Worm (Caenorhabditis elegans) whole organism, early embryonic: ENCODE results near the gene algn-2.

ENCODE experiments used
- B0310.2 ChIP-seq: sonication (generic microtip); optimal IDR thresholded peaks from 2 replicates; lab custom pipeline; 2016; ENCODE audit warnings: mild to moderate bottlenecking, missing genetic modification characterization, missing compliant biosample characterization
- F13C5.2 ChIP-seq: sonication (generic microtip); optimal IDR thresholded peaks from 2 replicates; lab custom pipeline; 2017; ENCODE audit warnings: mild to moderate bottlenecking, missing genetic modification characterization, inconsistent platforms, missing compliant biosample characterization
- aly-1 ChIP-seq: sonication (generic microtip); optimal IDR thresholded peaks from 2 replicates; lab custom pipeline; 2016; ENCODE audit warnings: missing genetic modification characterization, missing compliant biosample characterization
- ama-1 ChIP-seq: fragments of 150-350 bp; optimal IDR thresholded peaks from 2 replicates; lab custom pipeline; 2014
- ceh-13 ChIP-seq: fragments of 200-800 bp; sonication (Bioruptor generic); optimal IDR thresholded peaks from 2 replicates; lab custom pipeline; 2018; ENCODE audit warnings: mild to moderate bottlenecking, missing genetic modification characterization, missing compliant biosample characterization
- ceh-36 ChIP-seq: sonication (generic microtip); optimal IDR thresholded peaks from 2 replicates; lab custom pipeline; 2016; ENCODE audit warnings: missing genetic modification characterization, inconsistent platforms, missing compliant biosample characterization
- ets-7 ChIP-seq: sonication (generic microtip); optimal IDR thresholded peaks from 2 replicates; lab custom pipeline; 2016; ENCODE audit warnings: missing genotype, missing genetic modification characterization, missing compliant biosample characterization
- flt-1 ChIP-seq: fragments of 200-800 bp; sonication (Bioruptor generic); IDR thresholded peaks from 2 replicates; pipeline ENCODE4 v1.3.6; 2022; ENCODE audit warnings: missing genetic modification characterization, missing compliant biosample characterization
- hmbx-1 ChIP-seq: sonication (generic microtip); optimal IDR thresholded peaks from 2 replicates; lab custom pipeline; 2016; ENCODE audit warnings: mild to moderate bottlenecking, missing genetic modification characterization, missing compliant biosample characterization
- hmg-4 ChIP-seq: fragments of 200-800 bp; sonication (Bioruptor generic); optimal IDR thresholded peaks from 2 replicates; lab custom pipeline; 2018; ENCODE audit warnings: mild to moderate bottlenecking, missing genetic modification characterization, missing compliant biosample characterization
- hnd-1 ChIP-seq: sonication (generic microtip); optimal IDR thresholded peaks from 2 replicates; lab custom pipeline; 2016; ENCODE audit warnings: missing genetic modification characterization, missing compliant biosample characterization
- pes-1 ChIP-seq: fragments of 200-800 bp; sonication (Bioruptor generic); IDR thresholded peaks from 2 replicates; pipeline ENCODE4 v1.3.6; 2022; ENCODE audit warnings: missing genetic modification reagents, missing genetic modification characterization, missing compliant biosample characterization
- scrt-1 ChIP-seq: fragments of 200-800 bp; sonication (Bioruptor generic); IDR thresholded peaks from 2 replicates; pipeline ENCODE4 v1.3.6; 2022; ENCODE audit warnings: missing genetic modification characterization, missing compliant biosample characterization
- sea-1 ChIP-seq: fragments of 200-800 bp; sonication (Bioruptor generic); conservative IDR thresholded peaks from 2 replicates; pipeline ENCODE4 v1.3.6; 2022; ENCODE audit warnings: missing genetic modification characterization, missing compliant biosample characterization
- tbx-11 ChIP-seq: fragments of 200-800 bp; sonication (Bioruptor generic); IDR thresholded peaks from 2 replicates; pipeline ENCODE4 v1.3.6; 2022; ENCODE audit warnings: missing genetic modification characterization, missing compliant biosample characterization
- tbx-37 ChIP-seq: fragments of 200-800 bp; sonication (Bioruptor generic); conservative IDR thresholded peaks from 2 replicates; pipeline ENCODE4 v1.3.6; 2022; ENCODE audit warnings: missing genetic modification reagents, missing genetic modification characterization, missing compliant biosample characterization
- tra-4 ChIP-seq: sonication (generic microtip); optimal IDR thresholded peaks from 2 replicates; lab custom pipeline; 2017; ENCODE audit warnings: missing genetic modification characterization, missing compliant biosample characterization

The algn-2 gene

ce11 chrII:5407548-5407947, 32.5 kb downstream of the algn-2 start, which contains the start of gene clec-141:
Gene clec-141, minus strand, starts transcription at chrII:5407648.
- no peak for TF ChIP-seq ama-1 (lab: Kevin White, UChicago)
- no peak for TF ChIP-seq ceh-36 (tag; lab: Kevin White, UChicago)
- TF ChIP-seq tra-4 (tag; lab: Kevin White, UChicago): no peak
- no peak for TF ChIP-seq ceh-13 (GFP tag; lab: Kevin White, UChicago)
- no peak for TF ChIP-seq tbx-37 (GFP tag; lab: Robert Waterston, UW)
- TF ChIP-seq ets-7 (tag; lab: Kevin White, UChicago): no peak
- no peak for TF ChIP-seq pes-1 (GFP tag; lab: Robert Waterston, UW)
- no peak for TF ChIP-seq hmg-4
- no peak for TF ChIP-seq hmbx-1 (tag; lab: Kevin White, UChicago)
- no peak for TF ChIP-seq B0310.2 (tag; lab: Kevin White, UChicago)

- TF ChIP-seq hmbx-1 (tag; lab: Kevin White, UChicago) (no peak), ets-7 (tag; lab: Kevin White, UChicago) (no peak), scrt-1 (GFP tag; lab: Robert Waterston, UW) (no peak), F13C5.2 (no peak), tbx-11 (GFP tag; lab: Robert Waterston, UW) (no peak), ama-1 (lab: Kevin White, UChicago) (no peak), B0310.2 (tag; lab: Kevin White, UChicago) (no peak), sea-1 (no peak), ceh-36 (tag; lab: Kevin White, UChicago) (no peak), hnd-1 (no peak), pes-1 (GFP tag; lab: Robert Waterston, UW) (no peak), flt-1 (no peak)
Measured at ce11 chrII:5408924-5409323, 33.9 kb downstream of the algn-2 start, which contains the start of the genes EEED8.12 and EEED8.4. Gene EEED8.12, minus strand, starts transcription at chrII:5409024. Gene EEED8.4, plus strand, starts transcription at chrII:5409319.

- TF ChIP-seq ceh-13 (GFP tag; lab: Kevin White, UChicago) (no peak), F13C5.2 (no peak), sea-1 (no peak), tra-4 (tag; lab: Kevin White, UChicago) (no peak), B0310.2 (tag; lab: Kevin White, UChicago) (no peak), hnd-1 (no peak), hmbx-1 (tag; lab: Kevin White, UChicago) (no peak), aly-1 (tag; lab: Kevin White, UChicago) (no peak), scrt-1 (GFP tag; lab: Robert Waterston, UW) (no peak), tbx-11 (GFP tag; lab: Robert Waterston, UW) (no peak), hmg-4 (no peak), ceh-36 (tag; lab: Kevin White, UChicago) (no peak), flt-1 (no peak), ets-7 (tag; lab: Kevin White, UChicago) (no peak), tbx-37 (GFP tag; lab: Robert Waterston, UW) (no peak), pes-1 (GFP tag; lab: Robert Waterston, UW) (no peak), ama-1 (lab: Kevin White, UChicago) (no peak)
Measured at ce11 chrII:5412467-5412866, 37.4 kb downstream of the algn-2 start, which contains the start of the genes EEED8.13 and EEED8.18. Gene EEED8.13, minus strand, starts transcription at chrII:5412567. Gene EEED8.18, minus strand, starts transcription at chrII:5412610.

ce11 chrII:5414040-5414439, 39.0 kb downstream of the algn-2 start, which contains the start of the genes EEED8.14 and EEED8.3:
Gene EEED8.14, minus strand, starts transcription at chrII:5414052.
Gene EEED8.3, plus strand, starts transcription at chrII:5414276.
- TF ChIP-seq tbx-37 (GFP tag; lab: Robert Waterston, UW) (no peak), hmbx-1 (tag; lab: Kevin White, UChicago) (no peak), flt-1 (no peak), aly-1 (tag; lab: Kevin White, UChicago) (no peak), ets-7 (tag; lab: Kevin White, UChicago) (no peak), ama-1 (lab: Kevin White, UChicago) (no peak), ceh-36 (tag; lab: Kevin White, UChicago) (no peak)

ce11 chrII:5416204-5416764, 41.2 kb downstream of the algn-2 start, which contains the start of gene EEED8.2:
Gene EEED8.2, plus strand, starts transcription at chrII:5416714.
- TF ChIP-seq flt-1 (no peak), ceh-13 (GFP tag; lab: Kevin White, UChicago) (no peak), hmbx-1 (tag; lab: Kevin White, UChicago) (no peak), sea-1 (no peak), aly-1 (tag; lab: Kevin White, UChicago) (no peak), ceh-36 (tag; lab: Kevin White, UChicago) (no peak), B0310.2 (tag; lab: Kevin White, UChicago) (no peak)

- TF ChIP-seq scrt-1 (GFP tag; lab: Robert Waterston, UW) (no peak), flt-1 (no peak), ets-7 (tag; lab: Kevin White, UChicago) (no peak), F13C5.2 (no peak), sea-1 (no peak), tbx-37 (GFP tag; lab: Robert Waterston, UW) (no peak), B0310.2 (tag; lab: Kevin White, UChicago) (no peak), ama-1 (lab: Kevin White, UChicago) (no peak), ceh-36 (tag; lab: Kevin White, UChicago) (no peak)
Measured at ce11 chrII:5417905-5418304, 42.8 kb downstream of the algn-2 start.

ce11 chrII:5418317-5418716, 43.2 kb downstream of the algn-2 start:
- 0 out of 2 replicates have a peak, but pooled peaks have one; percentile 10 for TF ChIP-seq sea-1
- TF ChIP-seq hmbx-1 (tag; lab: Kevin White, UChicago): no peak
- TF ChIP-seq flt-1: peak; percentile 3; the same call in 1 of the 2 replicates
- TF ChIP-seq hnd-1: no peak

- TF ChIP-seq F13C5.2 (no peak), hnd-1 (no peak), pes-1 (GFP tag; lab: Robert Waterston, UW) (no peak), sea-1 (no peak), tbx-11 (GFP tag; lab: Robert Waterston, UW) (no peak)
Measured at ce11 chrII:5418929-5419328, 43.9 kb downstream of the algn-2 start, which contains the start of gene EEED8.15. Gene EEED8.15, plus strand, starts transcription at chrII:5419229.
